Fruit fly (Drosophila melanogaster): ENCODE data around the gene MED30.

Gene MED30

DNA sequence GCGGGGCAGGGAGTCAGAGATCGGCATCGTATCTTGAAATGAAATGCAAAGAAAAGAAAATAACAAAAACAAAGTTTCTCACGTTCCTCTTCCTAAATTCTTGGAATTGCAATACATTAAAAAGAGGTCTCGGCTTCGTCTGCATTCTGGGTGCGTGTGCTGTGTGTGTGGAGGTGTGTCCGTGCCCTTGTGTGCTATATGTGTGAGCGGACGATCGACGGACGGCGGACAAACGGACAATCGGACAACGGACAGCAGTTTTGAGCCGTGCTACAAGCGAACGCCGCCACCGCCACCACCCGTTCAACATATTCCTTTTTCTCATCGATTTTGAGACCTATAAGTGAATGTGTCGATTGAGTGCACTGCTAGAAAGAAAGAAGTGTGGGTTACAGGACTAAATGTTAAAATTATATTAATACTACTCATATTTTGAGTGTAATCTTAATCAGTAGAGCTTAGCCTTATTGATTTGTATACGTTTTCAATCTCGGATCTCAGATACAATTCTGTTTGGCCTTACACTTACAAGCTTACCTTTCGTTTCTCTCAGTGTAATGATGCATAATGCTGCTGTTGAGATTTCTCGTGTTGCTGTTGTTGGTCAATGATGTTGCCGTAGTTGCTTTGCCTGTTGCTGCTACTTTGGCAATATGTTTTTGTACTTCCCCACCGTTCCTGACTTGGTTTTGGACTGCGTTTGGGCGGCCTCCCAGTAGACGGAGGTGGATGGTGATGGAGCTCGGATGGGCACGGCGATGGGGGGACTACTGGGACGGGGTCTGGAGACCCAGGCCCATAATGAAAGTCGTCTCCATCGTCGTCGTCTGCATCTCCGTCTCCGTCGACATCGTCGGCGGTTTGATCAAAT lies 32.6 kb downstream of the MED30 start (continued):
- TF ChIP-seq dac (GFP tag; optimal IDR thresholded peaks at IDR 0.05) (peak; percentile 69), salr (GFP tag; optimal IDR thresholded peaks at IDR 0.05) (peak; percentile 82 to 91), Sox15 (GFP tag; optimal IDR thresholded peaks at IDR 0.05) (peak; percentile 82), CG10631 (GFP tag; optimal IDR thresholded peaks at IDR 0.05) (peak; percentile 94), CG32006 (GFP tag; optimal IDR thresholded peaks at IDR 0.05) (peak; percentile 89), Ets96B (tag; optimal IDR thresholded peaks at IDR 0.05) (peak; percentile 97), Ets21C (GFP tag; optimal IDR thresholded peaks at IDR 0.05) (peak; percentile 89), spab (GFP tag; optimal IDR thresholded peaks at IDR 0.05) (peak; percentile 94), Gug (GFP tag; IDR thresholded peaks at IDR 0.05) (peak; percentile 71), CG6854 (GFP tag; optimal IDR thresholded peaks at IDR 0.05) (peak; percentile 92), Hr39 (GFP tag; optimal IDR thresholded peaks at IDR 0.05) (peak; percentile 93), CG6792 (GFP tag; optimal IDR thresholded peaks at IDR 0.05) (peak; percentile 94), CG10669 (GFP tag; optimal IDR thresholded peaks at IDR 0.05) (peak; percentile 94), CG8632 (GFP tag; optimal IDR thresholded peaks at IDR 0.05) (peak; percentile 91), CG6808 (GFP tag; optimal IDR thresholded peaks at IDR 0.05) (peak; percentile 94), Eip93F (GFP tag; optimal IDR thresholded peaks at IDR 0.05) (peak; percentile 98), Eip75B (GFP tag; optimal IDR thresholded peaks at IDR 0.05) (peak; percentile 95), CG3032 (tag; optimal IDR thresholded peaks at IDR 0.05) (peak; percentile 96), Blimp-1 (GFP tag; optimal IDR thresholded peaks at IDR 0.05) (peak; percentile 92), CG34406 (GFP tag; optimal IDR thresholded peaks at IDR 0.05) (peak; percentile 92)

DNA sequence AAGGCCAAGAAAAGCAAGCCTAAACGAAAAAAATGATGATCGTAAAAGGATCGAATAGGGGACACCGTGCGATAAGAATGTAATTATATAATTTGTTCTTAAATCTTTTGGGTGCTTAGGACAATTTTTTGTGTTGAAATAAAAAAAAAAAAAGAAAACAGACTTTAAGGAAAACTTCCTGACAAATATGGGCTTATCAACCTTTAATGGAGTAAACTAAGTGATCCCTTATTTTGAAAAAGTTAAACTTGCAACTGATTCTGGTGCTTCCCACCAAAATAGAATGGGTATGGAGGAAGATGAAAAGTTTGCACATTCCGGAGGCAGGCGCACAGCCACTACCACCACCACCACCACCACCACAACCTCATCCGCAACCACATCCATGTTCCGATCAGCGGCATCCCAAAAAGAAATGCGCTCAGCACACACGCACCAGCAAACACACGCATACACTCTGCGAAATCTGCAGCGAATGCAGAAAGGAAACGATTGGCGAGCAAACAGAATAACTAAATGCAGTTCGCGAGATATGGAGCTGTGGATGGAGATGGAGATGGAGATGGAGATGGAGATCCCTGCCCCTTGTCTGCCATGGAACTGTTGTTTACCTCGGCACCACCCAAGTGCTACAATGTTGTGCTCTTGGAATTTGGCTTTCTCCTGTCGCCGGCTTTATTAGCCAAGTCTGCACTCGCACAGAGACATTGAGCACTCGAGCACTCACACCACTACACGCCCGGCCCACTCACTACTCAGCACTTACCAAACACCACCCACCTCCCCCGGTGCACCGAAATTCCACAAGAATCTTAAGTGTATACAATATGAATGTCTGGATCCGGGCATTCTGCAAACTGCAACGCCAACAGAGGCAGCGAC lies 34.2 kb downstream of the MED30 start:
- TF ChIP-seq CG8119 (GFP tag; IDR thresholded peaks at IDR 0.05) (peak; percentile 77), CG6276 (GFP tag; optimal IDR thresholded peaks at IDR 0.05) (peak; percentile 33), Smox (GFP tag; optimal IDR thresholded peaks at IDR 0.05) (peak; percentile 89), CG1621 (tag; optimal IDR thresholded peaks at IDR 0.05) (peak; percentile 30), salr (GFP tag; optimal IDR thresholded peaks at IDR 0.05) (peak; percentile 60 to 82), CG10669 (GFP tag; optimal IDR thresholded peaks at IDR 0.05) (peak; percentile 74), Lpt (GFP tag; optimal IDR thresholded peaks at IDR 0.05) (peak; percentile 46), CG3919 (GFP tag; optimal IDR thresholded peaks at IDR 0.05) (peak; percentile 90), Hr4 (GFP tag; optimal IDR thresholded peaks at IDR 0.05) (peak; percentile 13), CG8319 (GFP tag; optimal IDR thresholded peaks at IDR 0.05) (peak; percentile 43), net (GFP tag; optimal IDR thresholded peaks at IDR 0.05) (peak; percentile 76), Hr39 (GFP tag; optimal IDR thresholded peaks at IDR 0.05) (peak; percentile 90), CG11902 (GFP tag; optimal IDR thresholded peaks at IDR 0.05) (peak; percentile 66), CG3032 (tag; optimal IDR thresholded peaks at IDR 0.05) (peak; percentile 76), fkh (GFP tag; optimal IDR thresholded peaks at IDR 0.05) (no peak), OdsH (GFP tag; optimal IDR thresholded peaks at IDR 0.05) (peak; percentile 87), Sox14 (GFP tag; optimal IDR thresholded peaks at IDR 0.05) (peak; percentile 92), pdm3 (GFP tag; optimal IDR thresholded peaks at IDR 0.05) (peak; percentile 85), fd59A (GFP tag; optimal IDR thresholded peaks at IDR 0.05) (peak; percentile 79), eg (GFP tag; IDR thresholded peaks at IDR 0.05) (0 out of 3 replicates have a peak, but pooled peaks have one; percentile 29), CG34406 (GFP tag; optimal IDR thresholded peaks at IDR 0.05) (peak; percentile 86), CG7368 (GFP tag; optimal IDR thresholded peaks at IDR 0.05) (peak; percentile 68), achi (GFP tag; optimal IDR thresholded peaks at IDR 0.05) (peak; percentile 87), fd85E (GFP tag; optimal IDR thresholded peaks at IDR 0.05) (no peak), dac (GFP tag; optimal IDR thresholded peaks at IDR 0.05) (no peak), ss (GFP tag; optimal IDR thresholded peaks at IDR 0.05) (peak; percentile 74 to 76), Ets21C (GFP tag; optimal IDR thresholded peaks at IDR 0.05) (peak; percentile 84), spab (GFP tag; optimal IDR thresholded peaks at IDR 0.05) (peak; percentile 82), CG11762 (GFP tag; optimal IDR thresholded peaks at IDR 0.05; ENCODE audit: insufficient read depth) (peak; percentile 73), lz (GFP tag; optimal IDR thresholded peaks at IDR 0.05) (peak; percentile 92), CG6792 (GFP tag; optimal IDR thresholded peaks at IDR 0.05) (peak; percentile 87), topi (GFP tag; optimal IDR thresholded peaks at IDR 0.05) (peak; percentile 90), svp (GFP tag) (peak; percentile 89), acj6 (GFP tag; optimal IDR thresholded peaks at IDR 0.05) (peak; percentile 90)

Measured in whole organism, prepupa.